Fruit fly (Drosophila melanogaster) whole organism, embryonic: ENCODE data around the gene Piezo.

Experiments
- Antp ChIP-seq: fragments of 200-800 bp; sonication (Bioruptor generic); optimal IDR thresholded peaks from 3 replicates; lab custom pipeline; 2016; ENCODE audit warnings: missing biosample characterization, missing genetic modification characterization
- B-H2 ChIP-seq: fragments of 200-800 bp; sonication (Bioruptor generic); optimal IDR thresholded peaks from 2 replicates; lab custom pipeline; 2018; ENCODE audit warnings: missing biosample characterization, mild to moderate bottlenecking, missing genetic modification characterization
- BtbVII ChIP-seq: fragments of 200-800 bp; sonication (Bioruptor generic); optimal IDR thresholded peaks from 3 replicates; lab custom pipeline; 2017; ENCODE audit warnings: missing biosample characterization, mild to moderate bottlenecking, missing genetic modification characterization
- Bteb2 ChIP-seq: fragments of 200-800 bp; sonication (Bioruptor generic); optimal IDR thresholded peaks from 2 replicates; lab custom pipeline; 2016; ENCODE audit warnings: missing biosample characterization, missing genetic modification characterization
- C15 ChIP-seq: fragments of 200-800 bp; sonication (Bioruptor generic); IDR thresholded peaks from 3 replicates; pipeline ENCODE4 v1.3.6; 2022; ENCODE audit warnings: missing biosample characterization, missing genetic modification characterization
- CG11247 ChIP-seq: fragments of 200-800 bp; sonication (Bioruptor generic); IDR thresholded peaks from 2 replicates; pipeline ENCODE4 v1.3.6; 2022; ENCODE audit warnings: missing biosample characterization, missing genetic modification characterization
- CG11504 ChIP-seq: fragments of 200-800 bp; sonication (Bioruptor generic); optimal IDR thresholded peaks from 3 replicates; lab custom pipeline; 2019; ENCODE audit warnings: missing biosample characterization, mild to moderate bottlenecking, missing genetic modification characterization, moderate library complexity
- CG12299 ChIP-seq: fragments of 200-800 bp; sonication (Bioruptor generic); optimal IDR thresholded peaks from 2 replicates; lab custom pipeline; 2018; ENCODE audit warnings: missing biosample characterization, mild to moderate bottlenecking, missing genetic modification characterization
- CG13123 ChIP-seq: fragments of 200-800 bp; sonication (Bioruptor generic); optimal IDR thresholded peaks from 2 replicates; lab custom pipeline; 2016; ENCODE audit warnings: missing biosample characterization, missing genetic modification characterization
- CG13424 ChIP-seq: fragments of 200-800 bp; sonication (Bioruptor generic); optimal IDR thresholded peaks from 2 replicates; lab custom pipeline; 2019; ENCODE audit warnings: missing biosample characterization, mild to moderate bottlenecking, missing genetic modification characterization, moderate library complexity
- CG16813 ChIP-seq: fragments of 200-800 bp; sonication (Bioruptor generic); IDR thresholded peaks from 3 replicates; pipeline ENCODE4 v1.3.6; 2022; ENCODE audit warnings: missing biosample characterization, missing genetic modification characterization; ENCODE audit not compliant: partially characterized antibody
- CG17328 ChIP-seq: fragments of 200-800 bp; sonication (Bioruptor generic); IDR thresholded peaks from 2 replicates; pipeline ENCODE4 v1.3.6; 2022; ENCODE audit warnings: missing biosample characterization, missing genetic modification characterization
- CG2199 ChIP-seq: fragments of 200-800 bp; sonication (Bioruptor generic); IDR thresholded peaks from 3 replicates; pipeline ENCODE4 v1.3.6; 2022; ENCODE audit warnings: missing biosample characterization, missing genetic modification characterization
- CG30020 ChIP-seq: fragments of 200-800 bp; optimal IDR thresholded peaks from 2 replicates; lab custom pipeline; 2019; ENCODE audit warnings: missing biosample characterization, mild to moderate bottlenecking, missing genetic modification characterization, moderate library complexity
- CG33213 ChIP-seq: fragments of 200-800 bp; sonication (Bioruptor generic); optimal IDR thresholded peaks from 3 replicates; lab custom pipeline; 2016; ENCODE audit warnings: missing biosample characterization, missing genetic modification characterization
- CG33557 ChIP-seq: fragments of 200-800 bp; sonication (Bioruptor generic); optimal IDR thresholded peaks from 2 replicates; lab custom pipeline; 2019; ENCODE audit warnings: missing biosample characterization, mild to moderate bottlenecking, missing genetic modification characterization, moderate library complexity
- CG34376 ChIP-seq: fragments of 200-800 bp; sonication (Bioruptor generic); optimal IDR thresholded peaks from 2 replicates; lab custom pipeline; 2018; ENCODE audit warnings: missing biosample characterization, mild to moderate bottlenecking, missing genetic modification characterization
- CG43689 ChIP-seq: fragments of 200-800 bp; sonication (Bioruptor generic); IDR thresholded peaks from 2 replicates; pipeline ENCODE4 v1.3.6; 2022; ENCODE audit warnings: missing biosample characterization, missing genetic modification characterization
- CG9437 ChIP-seq: fragments of 200-800 bp; sonication (Bioruptor generic); optimal IDR thresholded peaks from 2 replicates; lab custom pipeline; 2018; ENCODE audit warnings: missing biosample characterization, mild to moderate bottlenecking, missing genetic modification characterization
- D19B ChIP-seq: fragments of 200-800 bp; sonication (Bioruptor generic); optimal IDR thresholded peaks from 2 replicates; lab custom pipeline; 2017; ENCODE audit warnings: missing biosample characterization, mild to moderate bottlenecking, missing genetic modification characterization
- Fer3 ChIP-seq: fragments of 200-800 bp; sonication (Bioruptor generic); optimal IDR thresholded peaks from 2 replicates; lab custom pipeline; 2018; ENCODE audit warnings: missing biosample characterization, mild to moderate bottlenecking, missing genetic modification characterization, moderate library complexity
- GATAe ChIP-seq: fragments of 200-800 bp; sonication (Bioruptor generic); conservative IDR thresholded peaks from 2 replicates; pipeline ENCODE4 v1.3.6; 2022; ENCODE audit warnings: missing biosample characterization, missing genetic modification characterization
- HLH3B ChIP-seq: fragments of 200-800 bp; sonication (Bioruptor generic); IDR thresholded peaks from 2 replicates; pipeline ENCODE4 v1.3.6; 2022; ENCODE audit warnings: missing biosample characterization, missing genetic modification characterization
- HLH54F ChIP-seq: fragments of 200-800 bp; sonication (Bioruptor generic); optimal IDR thresholded peaks from 3 replicates; lab custom pipeline; 2016; ENCODE audit warnings: missing biosample characterization, missing genetic modification characterization
- Hr39 ChIP-seq: fragments of >200 bp; optimal IDR thresholded peaks from 2 replicates; lab custom pipeline; 2017
- Kr ChIP-seq: fragments of 200-800 bp; sonication (Bioruptor generic); optimal IDR thresholded peaks from 2 replicates; lab custom pipeline; 2017; ENCODE audit warnings: missing biosample characterization, mild to moderate bottlenecking, missing genetic modification characterization
- Mes4 ChIP-seq: fragments of 200-800 bp; sonication (Bioruptor generic); optimal IDR thresholded peaks from 2 replicates; lab custom pipeline; 2016; ENCODE audit warnings: missing biosample characterization, missing genetic modification characterization
- NfI ChIP-seq: fragments of 200-800 bp; sonication (Bioruptor generic); optimal IDR thresholded peaks from 3 replicates; lab custom pipeline; 2018; ENCODE audit warnings: missing biosample characterization, mild to moderate bottlenecking, missing genetic modification characterization, moderate library complexity
- Six4 ChIP-seq: fragments of 200-800 bp; sonication (Bioruptor generic); optimal IDR thresholded peaks from 2 replicates; lab custom pipeline; 2016; ENCODE audit warnings: missing biosample characterization, missing genetic modification characterization
- Xrp1 ChIP-seq: fragments of 200-800 bp; sonication (Bioruptor generic); IDR thresholded peaks from 2 replicates; pipeline ENCODE4 v1.3.6; 2022; ENCODE audit warnings: missing biosample characterization, missing genetic modification characterization
- ac ChIP-seq: fragments of 200-800 bp; sonication (Bioruptor generic); optimal IDR thresholded peaks from 3 replicates; lab custom pipeline; 2017; ENCODE audit warnings: missing biosample characterization, mild to moderate bottlenecking, missing genetic modification characterization
- chinmo ChIP-seq: fragments of 200-800 bp; sonication (Bioruptor generic); IDR thresholded peaks from 4 replicates; pipeline ENCODE4 v1.3.6; 2022; ENCODE audit warnings: missing biosample characterization, missing genetic modification characterization; ENCODE audit not compliant: partially characterized antibody
- crp ChIP-seq, 2 experiments: fragments of 200-800 bp; sonication (Bioruptor generic); optimal IDR thresholded peaks; 2 replicates in 1 of 2; 3 replicates in 1 of 2; lab custom pipeline; 2017; ENCODE audit warnings: missing biosample characterization in 2 of 2, missing genetic modification characterization in 2 of 2, mild to moderate bottlenecking in 1 of 2, moderate library complexity in 1 of 2
- dmrt11E ChIP-seq: fragments of 200-800 bp; sonication (Bioruptor generic); optimal IDR thresholded peaks from 3 replicates; lab custom pipeline; 2018; ENCODE audit warnings: missing biosample characterization, mild to moderate bottlenecking, missing genetic modification characterization, moderate library complexity
- fd102C ChIP-seq: fragments of 200-800 bp; sonication (Bioruptor generic); optimal IDR thresholded peaks from 2 replicates; lab custom pipeline; 2018; ENCODE audit warnings: missing biosample characterization, mild to moderate bottlenecking, missing genetic modification characterization, moderate library complexity
- fd3F ChIP-seq: fragments of 200-800 bp; sonication (Bioruptor generic); optimal IDR thresholded peaks from 2 replicates; lab custom pipeline; 2018; ENCODE audit warnings: missing biosample characterization, mild to moderate bottlenecking, missing genetic modification characterization, moderate library complexity
- fru ChIP-seq: fragments of >200 bp; optimal IDR thresholded peaks from 2 replicates; lab custom pipeline; 2017
- ftz-f1 ChIP-seq: fragments of 200-800 bp; sonication (Bioruptor generic); optimal IDR thresholded peaks from 2 replicates; lab custom pipeline; 2016; ENCODE audit warnings: missing biosample characterization, missing genetic modification characterization
- gem ChIP-seq: fragments of 200-800 bp; sonication (Bioruptor generic); optimal IDR thresholded peaks from 2 replicates; lab custom pipeline; 2019; ENCODE audit warnings: missing biosample characterization, mild to moderate bottlenecking, missing genetic modification characterization, moderate library complexity
- lov ChIP-seq, 2 experiments: fragments of 200-800 bp in 1 of 2; fragments of >200 bp in 1 of 2; sonication (Bioruptor generic) in 1 of 2; IDR thresholded peaks in 1 of 2; optimal IDR thresholded peaks in 1 of 2; 2 replicates in 1 of 2; 3 replicates in 1 of 2; pipeline versions ENCODE4 v1.3.6 to Lab custom; 2017 to 2022; ENCODE audit warnings: missing biosample characterization in 1 of 2, missing genetic modification characterization in 1 of 2
- mirr ChIP-seq: fragments of 200-800 bp; sonication (Bioruptor generic); optimal IDR thresholded peaks from 3 replicates; lab custom pipeline; 2018; ENCODE audit warnings: missing biosample characterization, mild to moderate bottlenecking, missing genetic modification characterization
- nerfin-1 ChIP-seq: fragments of 200-800 bp; sonication (Bioruptor generic); optimal IDR thresholded peaks from 3 replicates; lab custom pipeline; 2019; ENCODE audit warnings: missing biosample characterization, mild to moderate bottlenecking, missing genetic modification characterization, moderate library complexity
- oc ChIP-seq: fragments of 200-800 bp; sonication (Bioruptor generic); optimal IDR thresholded peaks from 2 replicates; lab custom pipeline; 2018; ENCODE audit warnings: missing biosample characterization, mild to moderate bottlenecking, missing genetic modification characterization, moderate library complexity
- peb ChIP-seq: fragments of 200-800 bp; sonication (Bioruptor generic); IDR thresholded peaks from 2 replicates; pipeline ENCODE4 v1.3.6; 2022; ENCODE audit warnings: missing biosample characterization, missing genetic modification characterization
- phol ChIP-seq: fragments of 200-800 bp; sonication (Bioruptor generic); optimal IDR thresholded peaks from 3 replicates; lab custom pipeline; 2018; ENCODE audit warnings: missing biosample characterization, mild to moderate bottlenecking, missing genetic modification characterization, moderate library complexity
- pnt ChIP-seq: fragments of 200-800 bp; sonication (Bioruptor generic); optimal IDR thresholded peaks from 3 replicates; lab custom pipeline; 2016; ENCODE audit warnings: missing biosample characterization, missing genetic modification characterization
- shn ChIP-seq: fragments of 200-800 bp; sonication (Bioruptor generic); optimal IDR thresholded peaks from 3 replicates; lab custom pipeline; 2016; ENCODE audit warnings: missing biosample characterization, missing genetic modification characterization
- sima ChIP-seq: fragments of 200-800 bp; sonication (Bioruptor generic); optimal IDR thresholded peaks from 2 replicates; lab custom pipeline; 2016; ENCODE audit warnings: missing biosample characterization, missing genetic modification characterization
- so ChIP-seq: fragments of 200-800 bp; sonication (Bioruptor generic); IDR thresholded peaks from 3 replicates; pipeline ENCODE4 v1.3.6; 2022; ENCODE audit warnings: missing biosample characterization, missing genetic modification characterization
- toy ChIP-seq: fragments of 200-800 bp; sonication (Bioruptor generic); IDR thresholded peaks from 2 replicates; pipeline ENCODE4 v1.3.6; 2022; ENCODE audit warnings: missing biosample characterization, missing genetic modification characterization
- usp ChIP-seq: fragments of >200 bp; optimal IDR thresholded peaks from 2 replicates; lab custom pipeline; 2017; ENCODE audit warnings: missing biosample characterization, missing genetic modification characterization

Gene Piezo

DNA sequence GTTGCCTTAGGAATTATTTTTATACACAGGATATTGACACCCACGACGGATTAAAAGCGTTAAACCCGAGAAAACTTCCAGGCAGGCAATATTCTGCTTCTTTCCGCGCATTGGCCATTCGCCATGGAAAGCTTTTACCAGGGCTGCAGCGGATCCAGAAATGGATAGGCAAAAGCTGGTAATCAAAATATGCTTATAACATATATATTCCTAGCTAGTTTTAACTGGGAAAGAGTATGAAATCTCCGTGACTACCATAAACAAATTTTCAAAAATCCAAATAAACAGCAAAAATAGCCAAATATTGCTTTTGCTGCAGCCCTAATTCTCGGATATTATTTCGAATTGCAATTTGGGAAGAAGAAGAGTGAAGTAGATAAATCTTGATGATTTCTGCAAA, 3.4 kb upstream of the Piezo start, which contains the start of the genes PAPLA1 and Rbsn-5 (continued):
- TF ChIP-seq HLH3B (peak; percentile 90), sima (GFP tag; lab: Kevin White, UChicago) (peak; percentile 89), usp (GFP tag; lab: Kevin White, UChicago) (no peak), Xrp1 (peak; percentile 93), CG16813 (GFP tag; lab: Robert Waterston, UW) (no peak), Kr (GFP tag; lab: Kevin White, UChicago) (no peak), Six4 (GFP tag; lab: Kevin White, UChicago) (peak; percentile 94), ac (no peak), crp (GFP tag; optimal IDR thresholded peaks at IDR 0.05; lab: Kevin White, UChicago) (peak; percentile 24 to 78), CG13424 (tag; lab: Kevin White, UChicago) (peak; percentile 96), GATAe (peak; percentile 74), oc (tag; lab: Kevin White, UChicago) (peak; percentile 98), CG11504 (peak; percentile 92), Fer3 (tag; lab: Kevin White, UChicago) (peak; percentile 95), CG33557 (GFP tag; lab: Kevin White, UChicago) (peak; percentile 85), pnt (GFP tag; lab: Kevin White, UChicago) (peak; percentile 96), CG12299 (peak; percentile 83), lov (optimal IDR thresholded peaks at IDR 0.05; lab: Kevin White, UChicago) (no peak), lov (GFP tag; IDR thresholded peaks at IDR 0.05; lab: Robert Waterston, UW) (peak; percentile 87), C15 (GFP tag; lab: Robert Waterston, UW) (peak; percentile 91), CG30020 (tag; lab: Kevin White, UChicago) (peak; percentile 72), HLH54F (peak; percentile 96), peb (GFP tag; lab: Robert Waterston, UW) (peak; percentile 87), Hr39 (lab: Kevin White, UChicago) (no peak), nerfin-1 (peak; percentile 90), BtbVII (peak; percentile 87), dmrt11E (tag; lab: Kevin White, UChicago) (peak; percentile 76), B-H2 (GFP tag; lab: Kevin White, UChicago) (peak; percentile 97), so (GFP tag; lab: Robert Waterston, UW) (peak; percentile 88), chinmo (GFP tag; lab: Robert Waterston, UW) (no peak), ftz-f1 (GFP tag; lab: Kevin White, UChicago) (peak; percentile 48), Antp (peak; percentile 95), phol (tag; lab: Kevin White, UChicago) (peak; percentile 95), CG9437 (peak; percentile 80), CG43689 (no peak; the same call in none of the 2 replicates), CG13123 (GFP tag; lab: Kevin White, UChicago) (peak; percentile 91), fru (no peak), shn (peak; percentile 96), toy (peak; percentile 55; the same call in 1 of the 2 replicates), CG17328 (GFP tag; lab: Robert Waterston, UW) (peak; percentile 89), fd102C (GFP tag; lab: Kevin White, UChicago) (no peak), Bteb2 (GFP tag; lab: Kevin White, UChicago) (peak; percentile 93), CG11247 (GFP tag; lab: Robert Waterston, UW) (peak; percentile 89), NfI (GFP tag; lab: Kevin White, UChicago) (peak; percentile 93), mirr (GFP tag; lab: Kevin White, UChicago) (peak; percentile 91), gem (tag; lab: Kevin White, UChicago) (peak; percentile 96), fd3F (GFP tag; lab: Kevin White, UChicago) (peak; percentile 88), CG2199 (GFP tag; lab: Robert Waterston, UW) (0 out of 3 replicates have a peak, but pooled peaks have one; percentile 22), CG33213 (GFP tag; lab: Kevin White, UChicago) (peak; percentile 93), Mes4 (GFP tag; lab: Kevin White, UChicago) (peak; percentile 90), D19B (GFP tag; lab: Kevin White, UChicago) (peak; percentile 78), CG34376 (GFP tag; lab: Kevin White, UChicago) (peak; percentile 95)
